Fruit fly (Drosophila melanogaster) Kc167 (cell line): ENCODE measurements around the gene Prx2.

Experiments
- Myc ChIP-seq: fragments of >200 bp; optimal IDR thresholded peaks from 2 replicates; lab custom pipeline; 2017; ENCODE audit warnings: missing external identifiers
- Sin3A ChIP-seq: fragments of >200 bp; optimal IDR thresholded peaks from 2 replicates; lab custom pipeline; 2018; ENCODE audit warnings: missing external identifiers

DNA sequence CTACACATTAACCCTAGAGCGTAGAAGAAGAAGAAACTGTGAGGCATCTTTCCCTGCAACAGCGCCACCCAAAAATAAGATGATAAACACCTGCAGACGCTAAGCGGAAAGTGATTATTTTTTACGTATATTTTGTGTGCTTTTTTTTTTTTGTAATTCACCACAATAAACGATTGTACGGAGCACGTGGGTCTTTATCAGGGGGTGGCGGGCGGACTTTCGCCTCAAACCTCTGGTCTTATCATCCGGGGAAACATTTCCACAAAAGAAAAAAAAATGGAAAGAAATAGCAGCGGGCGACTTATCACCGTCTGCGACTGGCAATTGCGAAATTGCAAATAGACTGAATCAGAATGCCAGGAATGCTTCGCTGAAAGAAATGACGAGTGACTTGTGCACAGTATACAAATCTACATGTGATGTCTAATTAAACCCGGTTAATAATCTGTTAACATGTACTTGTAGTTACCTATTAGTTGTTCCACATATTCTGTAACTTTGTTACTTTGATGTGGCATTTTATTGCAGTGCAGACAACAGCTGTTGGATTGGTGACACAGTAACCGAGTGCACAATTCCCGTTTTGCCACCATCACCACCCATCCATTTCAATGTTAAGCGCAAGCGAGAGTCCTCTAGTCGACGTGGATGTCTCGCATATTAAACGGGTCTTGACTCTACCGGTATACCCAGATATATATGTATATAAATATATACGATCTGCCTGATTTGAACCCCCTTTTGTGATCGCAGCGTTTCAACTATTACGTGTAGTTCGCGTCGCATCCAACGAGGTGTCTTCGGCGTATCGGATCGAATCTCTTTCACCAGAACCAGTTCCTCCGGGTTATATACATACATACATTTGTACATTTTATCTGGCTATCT lies 2.4 kb downstream of the Prx2 start:
- TF ChIP-seq Sin3A (lab: Kevin White, UChicago) (no peak), Myc (lab: Kevin White, UChicago) (no peak)
